Worm (Caenorhabditis elegans): ENCODE data around the gene endu-2.

Gene endu-2

DNA sequence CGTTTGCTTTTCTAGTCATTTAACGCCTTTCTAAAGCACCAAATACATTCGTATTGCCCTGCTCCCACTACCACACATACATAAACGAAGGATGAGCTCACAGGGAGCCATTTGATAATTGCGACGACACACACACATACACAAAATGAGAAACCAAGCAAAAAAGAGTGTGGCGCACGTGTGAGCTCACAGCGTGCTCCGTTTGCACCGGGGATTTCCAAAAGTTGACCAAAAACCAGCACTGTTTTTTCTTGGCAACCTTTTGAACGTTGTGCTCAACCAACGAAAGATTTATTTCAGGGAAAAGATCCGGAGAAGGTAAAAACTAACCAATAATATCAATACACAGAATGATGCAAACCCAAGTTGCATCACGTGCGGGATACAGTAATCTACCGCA, 32.8 kb downstream of the endu-2 start, which contains the start of gene ksr-1:
Gene ksr-1 (plus strand): TSS at position 301 of the 400 bp plus-strand sequence.
- TF ChIP-seq mef-2 (tag; optimal IDR thresholded peaks at IDR 0.05) (no peak), fkh-8 (tag; optimal IDR thresholded peaks at IDR 0.05) (no peak), lin-39 (tag; optimal IDR thresholded peaks at IDR 0.05) (no peak), unc-86 (tag; optimal IDR thresholded peaks at IDR 0.05) (no peak), unc-30 (tag; optimal IDR thresholded peaks at IDR 0.05) (no peak), snpc-4 (tag; optimal IDR thresholded peaks at IDR 0.05) (no peak), sptf-1 (tag; optimal IDR thresholded peaks at IDR 0.05) (no peak), snu-23 (GFP tag; optimal IDR thresholded peaks at IDR 0.05) (no peak)

ce11 chrX:8276333-8276732, 34.2 kb downstream of the endu-2 start:
- TF ChIP-seq pag-3 (tag; optimal IDR thresholded peaks at IDR 0.05; ENCODE audit: borderline replicate concordance, insufficient read depth), result no peak
- TF ChIP-seq snu-23 (GFP tag; optimal IDR thresholded peaks at IDR 0.05), result peak; percentile 7
- TF ChIP-seq xbp-1 (tag; optimal IDR thresholded peaks at IDR 0.05), result no peak
- TF ChIP-seq irx-1 (tag; optimal IDR thresholded peaks at IDR 0.05), result no peak
- no peak for TF ChIP-seq unc-62 (GFP tag; optimal IDR thresholded peaks at IDR 0.05)
- no peak for TF ChIP-seq efl-3 (GFP tag; optimal IDR thresholded peaks at IDR 0.05)
- TF ChIP-seq efl-1 (optimal IDR thresholded peaks at IDR 0.05), result no peak
- peak in 1 of 2 experiments; percentile 5 for TF ChIP-seq efl-1 (GFP tag; optimal IDR thresholded peaks at IDR 0.05 in 1 of 2)
- TF ChIP-seq mep-1 (tag; optimal IDR thresholded peaks at IDR 0.05), result peak; percentile 3
- peak; percentile 17 for TF ChIP-seq dsc-1 (tag; optimal IDR thresholded peaks at IDR 0.05)
- no peak for TF ChIP-seq hlh-4 (tag; optimal IDR thresholded peaks at IDR 0.05)
- TF ChIP-seq blmp-1 (tag; optimal IDR thresholded peaks at IDR 0.05), result peak; percentile 91
- TF ChIP-seq vab-15 (tag; optimal IDR thresholded peaks at IDR 0.05), result no peak
- peak; percentile 64 for TF ChIP-seq lin-14 (GFP tag; optimal IDR thresholded peaks at IDR 0.05)
- no peak for TF ChIP-seq sup-37 (GFP tag; optimal IDR thresholded peaks at IDR 0.05)
- TF ChIP-seq rnt-1 (tag; optimal IDR thresholded peaks at IDR 0.05), result no peak
- TF ChIP-seq ceh-63 (GFP tag; optimal IDR thresholded peaks at IDR 0.05), result no peak
- TF ChIP-seq nhr-71 (tag; optimal IDR thresholded peaks at IDR 0.05), result peak; percentile 12
- peak; percentile 16 for TF ChIP-seq nhr-47 (tag; optimal IDR thresholded peaks at IDR 0.05)
- TF ChIP-seq jun-1 (tag; optimal IDR thresholded peaks at IDR 0.05), result no peak
- no peak for TF ChIP-seq pax-3 (tag; optimal IDR thresholded peaks at IDR 0.05)

DNA sequence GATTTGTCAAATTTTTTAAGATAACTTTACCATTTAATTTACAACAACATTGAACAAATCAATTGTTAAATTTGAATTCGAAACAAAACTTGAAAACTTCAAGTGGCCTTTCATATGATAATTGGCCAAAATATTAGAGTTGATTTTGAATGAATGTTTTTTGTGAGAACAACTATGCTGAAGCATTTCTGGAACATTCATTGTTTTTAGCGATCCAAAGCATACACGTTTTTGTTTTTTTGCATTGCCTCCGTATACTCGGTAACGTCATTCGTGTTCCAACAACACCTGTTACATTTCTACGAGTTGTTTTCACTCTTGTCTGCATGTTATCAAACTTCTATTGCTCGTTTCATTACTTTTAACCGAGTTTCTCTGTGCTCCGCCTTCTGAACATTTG, 34.9 kb downstream of the endu-2 start:
- TF ChIP-seq nhr-85 (tag), result peak; percentile 26
- TF ChIP-seq irx-1 (tag; optimal IDR thresholded peaks at IDR 0.05), result no peak
- TF ChIP-seq efl-1 (optimal IDR thresholded peaks at IDR 0.05), result no peak
- peak in 1 of 2 experiments; percentile 55 for TF ChIP-seq efl-1 (GFP tag; optimal IDR thresholded peaks at IDR 0.05 in 1 of 2)
- no peak for TF ChIP-seq hpl-2 (GFP tag; optimal IDR thresholded peaks at IDR 0.05)
- TF ChIP-seq tbx-2 (tag; optimal IDR thresholded peaks at IDR 0.05), result no peak
- TF ChIP-seq ztf-11 (tag; optimal IDR thresholded peaks at IDR 0.05), result no peak
- TF ChIP-seq lin-35 (GFP tag; optimal IDR thresholded peaks at IDR 0.05), result no peak
- TF ChIP-seq skn-1 (tag; optimal IDR thresholded peaks at IDR 0.05), result no peak
- no peak for TF ChIP-seq elt-3 (tag; optimal IDR thresholded peaks at IDR 0.05)

DNA sequence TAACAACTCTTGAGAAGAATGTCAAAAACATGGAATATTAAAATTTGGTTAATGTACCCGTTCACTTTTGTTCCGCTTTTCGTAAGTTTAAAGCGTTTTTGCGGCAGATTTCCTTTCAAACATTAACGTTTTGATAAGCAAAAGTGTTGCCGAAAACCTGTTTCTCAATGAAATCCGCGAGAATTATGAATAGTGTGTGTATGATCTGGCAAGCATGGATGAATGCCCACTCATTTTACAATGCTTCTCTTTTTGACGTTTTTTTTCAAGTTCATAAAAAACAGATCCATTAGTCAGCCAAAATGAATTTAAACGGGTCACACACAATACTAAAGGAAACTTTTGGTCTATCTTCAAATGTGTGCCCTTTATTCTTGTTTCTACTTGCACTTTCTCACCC, 41.9 kb downstream of the endu-2 start:
- TF ChIP-seq elt-3 (tag; optimal IDR thresholded peaks at IDR 0.05) (no peak), dsc-1 (tag; optimal IDR thresholded peaks at IDR 0.05) (no peak), blmp-1 (tag; optimal IDR thresholded peaks at IDR 0.05) (no peak), nhr-76 (tag; optimal IDR thresholded peaks at IDR 0.05) (no peak), irx-1 (tag; optimal IDR thresholded peaks at IDR 0.05) (no peak), ceh-63 (GFP tag; optimal IDR thresholded peaks at IDR 0.05) (no peak), lin-14 (GFP tag; optimal IDR thresholded peaks at IDR 0.05) (no peak), fkh-10 (GFP tag; optimal IDR thresholded peaks at IDR 0.05) (no peak), snu-23 (GFP tag; optimal IDR thresholded peaks at IDR 0.05) (no peak), Y116A8C.19 (tag; optimal IDR thresholded peaks at IDR 0.05; ENCODE audit: borderline replicate concordance) (no peak), pag-3 (tag; optimal IDR thresholded peaks at IDR 0.05; ENCODE audit: borderline replicate concordance, insufficient read depth) (no peak), nhr-85 (tag) (no peak)
